Fruit fly (Drosophila melanogaster): ENCODE measurements around the gene CG18178.

CG18178 gene

DNA sequence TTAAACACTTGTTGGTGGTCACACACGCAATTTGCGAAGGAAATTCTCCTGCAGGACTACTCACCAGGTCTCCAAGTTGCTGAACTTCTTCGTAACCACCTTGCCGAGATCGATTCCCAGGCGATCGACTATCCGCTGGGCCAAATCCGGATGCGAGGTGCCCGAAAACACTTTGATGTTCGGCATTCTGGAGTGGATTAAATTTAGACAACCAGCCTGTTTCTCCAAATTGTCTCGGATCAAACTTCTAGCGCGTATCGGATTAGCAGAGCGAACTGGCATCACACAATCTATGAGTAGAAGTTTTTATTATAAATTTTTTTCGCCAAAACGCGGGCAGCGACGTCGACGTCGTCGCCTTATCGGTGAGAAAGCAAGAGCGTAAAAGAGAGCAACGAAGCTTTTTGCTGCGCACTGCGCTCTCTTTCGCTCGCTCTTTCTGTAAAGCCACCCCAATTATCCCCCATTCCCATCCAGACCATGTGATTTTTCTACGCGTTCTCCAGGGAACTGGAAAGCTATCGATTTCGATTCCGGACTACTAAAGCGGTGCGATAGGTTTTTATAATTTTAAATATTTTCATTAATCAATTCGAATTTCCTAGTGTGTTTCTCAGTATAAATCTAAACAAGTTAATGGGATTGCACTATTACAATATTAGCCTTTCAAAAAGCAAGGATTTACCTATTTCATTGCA lies 24.6 kb downstream of the CG18178 start:
- TF ChIP-seq vri (GFP tag; optimal IDR thresholded peaks at IDR 0.05) (no peak), esn (GFP tag; optimal IDR thresholded peaks at IDR 0.05) (no peak), CG6854 (GFP tag; optimal IDR thresholded peaks at IDR 0.05) (peak; percentile 32), spab (GFP tag; optimal IDR thresholded peaks at IDR 0.05) (no peak), Hr4 (GFP tag; optimal IDR thresholded peaks at IDR 0.05) (no peak), Eip78C (GFP tag) (peak; percentile 0), CG15336 (GFP tag; IDR thresholded peaks at IDR 0.05) (peak; percentile 42; the same call in 1 of the 2 replicates), svp (GFP tag) (peak; percentile 65), ss (GFP tag; optimal IDR thresholded peaks at IDR 0.05) (no peak), Smox (GFP tag; optimal IDR thresholded peaks at IDR 0.05) (no peak), CG6163 (GFP tag; IDR thresholded peaks at IDR 0.05) (0 out of 3 replicates have a peak, but pooled peaks have one; percentile 45)

DNA sequence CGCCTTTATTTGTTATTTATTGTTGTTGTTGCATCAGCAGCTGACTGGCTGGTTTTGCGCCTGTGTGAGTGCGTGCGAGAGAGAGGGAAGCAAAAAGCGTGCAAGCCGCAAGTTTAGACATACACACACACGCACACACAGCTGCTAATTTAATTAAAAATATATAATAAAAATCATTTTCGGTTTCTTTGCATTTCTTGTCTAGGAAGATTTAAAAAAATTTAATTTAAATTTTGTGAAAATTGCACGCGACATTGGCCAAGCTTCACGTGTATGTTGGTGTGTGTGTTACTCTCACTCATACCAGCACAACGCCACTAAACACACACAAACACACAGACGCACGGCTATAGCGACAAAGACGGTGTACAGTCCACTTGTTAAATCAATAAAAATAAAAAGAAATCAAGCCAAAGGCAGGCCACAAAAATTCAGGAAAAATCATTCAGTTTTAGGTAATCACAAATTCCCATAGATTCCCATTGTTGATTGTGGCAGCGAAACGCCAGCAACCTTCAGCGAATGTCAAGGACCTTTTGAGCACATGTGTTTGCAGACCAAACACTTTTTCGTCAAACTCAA lies 25.3 kb downstream of the CG18178 start:
- TF ChIP-seq CG15336 (GFP tag; IDR thresholded peaks at IDR 0.05), result peak; percentile 27; the same call in 1 of the 2 replicates
- TF ChIP-seq net (GFP tag; optimal IDR thresholded peaks at IDR 0.05), result no peak
- peak; percentile 24; the same call in 1 of the 3 replicates for TF ChIP-seq CG6163 (GFP tag; IDR thresholded peaks at IDR 0.05)
- TF ChIP-seq acj6 (GFP tag; optimal IDR thresholded peaks at IDR 0.05), result no peak
- peak; percentile 43; the same call in 2 of the 3 replicates for TF ChIP-seq CG8119 (GFP tag; IDR thresholded peaks at IDR 0.05)
- TF ChIP-seq achi (GFP tag; optimal IDR thresholded peaks at IDR 0.05), result peak; percentile 18
- peak; percentile 41; the same call in 1 of the 3 replicates for TF ChIP-seq eg (GFP tag; IDR thresholded peaks at IDR 0.05)
- peak; percentile 24 for TF ChIP-seq fkh (GFP tag; optimal IDR thresholded peaks at IDR 0.05)
- TF ChIP-seq svp (GFP tag), result no peak
- no peak for TF ChIP-seq lz (GFP tag; optimal IDR thresholded peaks at IDR 0.05)
- peak; percentile 2 for TF ChIP-seq CG6276 (GFP tag; optimal IDR thresholded peaks at IDR 0.05)
- no peak for TF ChIP-seq Eip75B (GFP tag; optimal IDR thresholded peaks at IDR 0.05)

DNA sequence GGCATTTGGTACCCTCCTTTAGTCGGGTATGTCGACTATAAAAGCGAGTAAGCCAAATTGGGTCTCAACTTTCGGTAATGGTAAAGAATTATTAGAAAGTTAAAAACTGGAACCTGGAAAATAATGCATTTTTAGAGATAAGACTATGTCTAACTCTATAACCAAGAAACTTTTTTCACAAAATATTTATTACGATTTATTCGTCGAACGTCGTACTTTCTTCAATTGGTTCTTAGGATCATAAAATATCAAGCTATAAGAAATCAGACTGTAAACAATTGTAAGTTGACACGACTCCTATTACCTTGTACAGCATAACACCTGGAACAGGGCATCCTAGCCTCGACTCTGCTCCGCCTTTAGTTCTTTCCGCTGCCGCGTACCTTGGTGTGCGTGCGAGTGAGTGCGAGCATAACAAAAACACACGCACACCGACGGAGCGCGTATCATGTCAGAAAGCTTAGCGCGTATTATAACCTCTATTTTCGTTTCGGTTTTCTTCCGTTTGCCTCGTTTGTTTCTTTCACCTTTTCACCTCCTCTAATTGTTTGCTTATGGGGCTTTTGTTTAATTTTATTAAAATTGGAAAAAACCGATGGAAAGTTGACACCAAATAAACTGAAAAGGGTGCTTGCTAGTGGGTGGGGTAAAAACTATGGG lies 25.9 kb downstream of the CG18178 start:
- peak; percentile 83; the same call in 2 of the 3 replicates for TF ChIP-seq eg (GFP tag; IDR thresholded peaks at IDR 0.05)
- TF ChIP-seq cyc (GFP tag; optimal IDR thresholded peaks at IDR 0.05), result peak; percentile 96
- peak; percentile 81 for TF ChIP-seq dsx (GFP tag; optimal IDR thresholded peaks at IDR 0.05; ENCODE audit: poor library complexity, severe bottlenecking)
- peak; percentile 76 to 97 for TF ChIP-seq salr (GFP tag; optimal IDR thresholded peaks at IDR 0.05)
- TF ChIP-seq CG9139 (GFP tag; optimal IDR thresholded peaks at IDR 0.05), result peak; percentile 83
- peak; percentile 93 for TF ChIP-seq CG6276 (GFP tag; optimal IDR thresholded peaks at IDR 0.05)
- peak; percentile 92 for TF ChIP-seq dac (GFP tag; optimal IDR thresholded peaks at IDR 0.05)
- TF ChIP-seq CG11762 (GFP tag; optimal IDR thresholded peaks at IDR 0.05; ENCODE audit: insufficient read depth), result peak; percentile 92
- peak; percentile 80; the same call in 1 of the 2 replicates for TF ChIP-seq Gug (GFP tag; IDR thresholded peaks at IDR 0.05)
- peak; percentile 93 for TF ChIP-seq CG3032 (tag; optimal IDR thresholded peaks at IDR 0.05)
- TF ChIP-seq vri (GFP tag; optimal IDR thresholded peaks at IDR 0.05), result peak; percentile 84
- peak; percentile 98 for TF ChIP-seq esn (GFP tag; optimal IDR thresholded peaks at IDR 0.05)
- peak; percentile 95 for TF ChIP-seq fd59A (GFP tag; optimal IDR thresholded peaks at IDR 0.05)
- TF ChIP-seq CG8632 (GFP tag; optimal IDR thresholded peaks at IDR 0.05), result peak; percentile 94
- TF ChIP-seq CG16779 (tag; optimal IDR thresholded peaks at IDR 0.05), result peak; percentile 80
- TF ChIP-seq Eip78C (GFP tag), result peak; percentile 99
- TF ChIP-seq fd85E (GFP tag; optimal IDR thresholded peaks at IDR 0.05), result peak; percentile 64
- peak; percentile 95 for TF ChIP-seq CG6808 (GFP tag; optimal IDR thresholded peaks at IDR 0.05)
- TF ChIP-seq CG7368 (GFP tag; optimal IDR thresholded peaks at IDR 0.05), result peak; percentile 86
- TF ChIP-seq Ets21C (GFP tag; optimal IDR thresholded peaks at IDR 0.05), result peak; percentile 95
- TF ChIP-seq CG1621 (tag; optimal IDR thresholded peaks at IDR 0.05), result peak; percentile 78
- peak; percentile 97 for TF ChIP-seq Sox14 (GFP tag; optimal IDR thresholded peaks at IDR 0.05)
- TF ChIP-seq CG32006 (GFP tag; optimal IDR thresholded peaks at IDR 0.05), result peak; percentile 98
- peak; percentile 91 for TF ChIP-seq Lpt (GFP tag; optimal IDR thresholded peaks at IDR 0.05)
- TF ChIP-seq Met (GFP tag; optimal IDR thresholded peaks at IDR 0.05), result peak; percentile 96
- TF ChIP-seq CG11294 (GFP tag; IDR thresholded peaks at IDR 0.05), result peak; percentile 81
- TF ChIP-seq CG31627 (GFP tag; optimal IDR thresholded peaks at IDR 0.05), result peak; percentile 96
- TF ChIP-seq Sox102F (GFP tag; optimal IDR thresholded peaks at IDR 0.05), result peak; percentile 95
- peak; percentile 99 for TF ChIP-seq svp (GFP tag)
- peak; percentile 95 for TF ChIP-seq Sox15 (GFP tag; optimal IDR thresholded peaks at IDR 0.05)
